Fruit fly (Drosophila melanogaster) whole organism, pupa: ENCODE measurements around the gene Appl.
A peak's percentile ranks its signal among the peaks of the same experiment; 100 is the strongest.

Experiments used
- CG10348 ChIP-seq: fragments of 200-800 bp; sonication (Bioruptor generic); IDR thresholded peaks from 2 replicates; pipeline ENCODE4 v1.3.6; 2022; ENCODE audit warnings: missing biosample characterization, missing genetic modification characterization
- CG12605 ChIP-seq: fragments of 200-800 bp; sonication (Bioruptor generic); IDR thresholded peaks from 2 replicates; pipeline ENCODE4 v1.3.6; 2022; ENCODE audit warnings: missing biosample characterization, missing genetic modification characterization
- CG13204 ChIP-seq: fragments of 200-800 bp; sonication (Bioruptor generic); optimal IDR thresholded peaks from 2 replicates; lab custom pipeline; 2018; ENCODE audit warnings: missing biosample characterization, mild to moderate bottlenecking, missing genetic modification characterization, moderate library complexity
- CG14655 ChIP-seq: fragments of 200-800 bp; sonication (Bioruptor generic); optimal IDR thresholded peaks from 3 replicates; lab custom pipeline; 2017; ENCODE audit warnings: mild to moderate bottlenecking, missing biosample characterization, missing genetic modification reagents, missing genetic modification characterization
- CG15710 ChIP-seq: fragments of 200-800 bp; sonication (Bioruptor generic); optimal IDR thresholded peaks from 2 replicates; lab custom pipeline; 2018; ENCODE audit warnings: missing biosample characterization, mild to moderate bottlenecking, missing genetic modification characterization, moderate library complexity
- CG17806 ChIP-seq: fragments of 200-800 bp; sonication (Bioruptor generic); optimal IDR thresholded peaks from 2 replicates; lab custom pipeline; 2018; ENCODE audit warnings: missing biosample characterization, mild to moderate bottlenecking, missing genetic modification characterization, moderate library complexity
- CG32121 ChIP-seq: fragments of 200-800 bp; sonication (Bioruptor generic); IDR thresholded peaks from 2 replicates; pipeline ENCODE4 v1.3.6; 2022; ENCODE audit warnings: missing biosample characterization, missing genetic modification characterization
- CG34367 ChIP-seq: fragments of 200-800 bp; sonication (Bioruptor generic); optimal IDR thresholded peaks from 2 replicates; lab custom pipeline; 2018; ENCODE audit warnings: missing biosample characterization, mild to moderate bottlenecking, missing genetic modification characterization
- CG4496 ChIP-seq: fragments of 200-800 bp; sonication (Bioruptor generic); IDR thresholded peaks from 3 replicates; pipeline ENCODE4 v1.3.6; 2022; ENCODE audit warnings: missing biosample characterization, missing genetic modification characterization
- CG8159 ChIP-seq: fragments of 200-800 bp; sonication (Bioruptor generic); optimal IDR thresholded peaks from 3 replicates; lab custom pipeline; 2018; ENCODE audit warnings: missing biosample characterization, mild to moderate bottlenecking, missing genetic modification characterization, moderate library complexity
- CG8301 ChIP-seq: fragments of 200-800 bp; sonication (Bioruptor generic); optimal IDR thresholded peaks from 2 replicates; lab custom pipeline; 2018; ENCODE audit warnings: missing biosample characterization, mild to moderate bottlenecking, missing genetic modification characterization
- CG9948 ChIP-seq: fragments of 200-800 bp; sonication (Bioruptor generic); optimal IDR thresholded peaks from 2 replicates; lab custom pipeline; 2018; ENCODE audit warnings: missing biosample characterization, mild to moderate bottlenecking, missing genetic modification characterization, moderate library complexity
- D1 ChIP-seq: fragments of 200-800 bp; sonication (Bioruptor generic); optimal IDR thresholded peaks from 2 replicates; lab custom pipeline; 2018; ENCODE audit warnings: missing biosample characterization, mild to moderate bottlenecking, missing genetic modification characterization, moderate library complexity
- EcR ChIP-seq: fragments of 200-800 bp; sonication (Bioruptor generic); optimal IDR thresholded peaks from 3 replicates; lab custom pipeline; 2019; ENCODE audit warnings: missing biosample characterization, missing genetic modification characterization, mild to moderate bottlenecking, moderate library complexity, missing genetic modification reagents
- Ets98B ChIP-seq: fragments of 200-800 bp; sonication (Bioruptor generic); IDR thresholded peaks from 2 replicates; pipeline ENCODE4 v1.3.6; 2022; ENCODE audit warnings: missing biosample characterization, missing genetic modification characterization
- Pif1A ChIP-seq: fragments of 200-800 bp; sonication (Bioruptor generic); optimal IDR thresholded peaks from 3 replicates; lab custom pipeline; 2016; ENCODE audit warnings: missing biosample characterization, missing genetic modification characterization
- Pif1B ChIP-seq: fragments of 200-800 bp; sonication (Bioruptor generic); optimal IDR thresholded peaks from 3 replicates; lab custom pipeline; 2016; ENCODE audit warnings: missing biosample characterization, missing genetic modification characterization
- Snoo ChIP-seq: fragments of 200-800 bp; sonication (Bioruptor generic); optimal IDR thresholded peaks from 3 replicates; lab custom pipeline; 2017; ENCODE audit warnings: missing biosample characterization, mild to moderate bottlenecking, missing genetic modification characterization, inconsistent platforms
- fd96Ca ChIP-seq: fragments of 200-800 bp; sonication (Bioruptor generic); IDR thresholded peaks from 3 replicates; pipeline ENCODE4 v1.3.6; 2022; ENCODE audit warnings: missing biosample characterization, missing genetic modification characterization
- gl ChIP-seq: fragments of 200-800 bp; sonication (Bioruptor generic); optimal IDR thresholded peaks from 2 replicates; lab custom pipeline; 2018; ENCODE audit warnings: missing biosample characterization, mild to moderate bottlenecking, missing genetic modification characterization
- rn ChIP-seq: fragments of 200-800 bp; sonication (Bioruptor generic); IDR thresholded peaks from 2 replicates; pipeline ENCODE4 v1.3.6; 2022; ENCODE audit warnings: missing biosample characterization, missing genetic modification characterization

Appl gene

DNA sequence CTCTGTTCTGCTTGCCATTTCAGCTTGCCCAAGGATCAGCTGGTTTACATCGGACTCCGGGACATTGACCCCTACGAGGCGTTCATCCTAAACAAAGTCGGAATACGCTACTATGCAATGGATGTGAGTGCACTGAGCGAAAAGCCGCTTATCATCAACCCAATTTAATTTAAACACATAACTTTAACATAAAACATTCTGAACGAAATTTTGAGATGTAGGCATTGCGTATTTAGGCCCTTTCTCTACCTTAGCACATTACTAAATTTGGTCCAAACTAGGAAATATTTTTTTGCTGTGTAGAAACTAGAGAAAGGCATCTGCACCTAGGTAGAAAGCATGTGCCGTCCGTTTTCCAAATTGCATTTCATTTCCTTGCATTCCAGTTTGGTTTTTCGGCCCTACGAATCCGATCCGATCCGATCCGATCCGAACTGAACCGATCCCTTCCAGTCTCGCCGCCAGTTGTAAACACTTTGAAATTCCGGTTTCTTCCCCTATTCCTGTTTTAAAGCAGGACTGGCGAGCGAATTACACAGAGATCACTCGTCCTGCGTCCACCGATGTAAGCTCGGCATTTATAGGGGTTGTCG, 3.7 kb upstream of the Appl start:
- TF ChIP-seq CG17806 (tag; lab: Kevin White, UChicago) (no peak), CG8159 (tag; lab: Kevin White, UChicago) (no peak), CG10348 (no peak), CG9948 (tag; lab: Kevin White, UChicago) (no peak), D1 (no peak), CG34367 (no peak), EcR (no peak), CG14655 (GFP tag; lab: Kevin White, UChicago) (no peak), CG4496 (GFP tag; lab: Robert Waterston, UW) (no peak), fd96Ca (no peak), Pif1B (no peak), gl (no peak), CG12605 (GFP tag; lab: Robert Waterston, UW) (no peak), CG32121 (GFP tag; lab: Robert Waterston, UW) (no peak), CG8301 (no peak), Ets98B (GFP tag; lab: Robert Waterston, UW) (no peak), Pif1A (GFP tag; lab: Kevin White, UChicago) (no peak), rn (no peak), CG15710 (no peak)

DNA sequence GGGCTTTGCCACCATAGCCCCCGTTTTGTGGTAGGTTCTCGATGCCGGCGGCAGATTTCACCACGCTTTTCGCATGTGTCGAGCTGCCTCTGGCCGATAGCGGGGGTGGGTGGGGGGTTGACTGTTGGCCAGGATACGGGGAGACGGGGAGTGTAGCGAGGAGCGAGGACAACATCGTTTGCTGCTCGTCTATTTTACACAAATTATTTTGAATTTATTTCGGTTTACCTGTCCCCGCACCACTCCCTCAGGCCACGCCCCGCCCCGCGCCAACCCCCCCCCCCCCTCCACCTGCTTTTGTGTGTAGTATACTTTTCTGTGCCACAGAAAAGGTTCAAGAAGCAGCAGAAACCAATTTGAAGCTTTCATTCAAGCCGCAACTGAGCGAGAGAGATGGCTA, 11.8 kb downstream of the Appl start:
- no peak for TF ChIP-seq gl
- no peak for TF ChIP-seq Pif1A (GFP tag; lab: Kevin White, UChicago)
- no peak for TF ChIP-seq CG8159 (tag; lab: Kevin White, UChicago)
- no peak for TF ChIP-seq CG34367
- no peak for TF ChIP-seq Snoo
- TF ChIP-seq CG12605 (GFP tag; lab: Robert Waterston, UW) = no peak
- TF ChIP-seq CG32121 (GFP tag; lab: Robert Waterston, UW) = no peak
- TF ChIP-seq rn = no peak
- TF ChIP-seq CG17806 (tag; lab: Kevin White, UChicago) = no peak
- no peak for TF ChIP-seq fd96Ca
- TF ChIP-seq CG4496 (GFP tag; lab: Robert Waterston, UW) = no peak
- no peak for TF ChIP-seq Pif1B
- TF ChIP-seq D1 = no peak
- no peak for TF ChIP-seq CG14655 (GFP tag; lab: Kevin White, UChicago)
- TF ChIP-seq CG13204 = no peak
- no peak for TF ChIP-seq EcR
- TF ChIP-seq, all 21 proteins: peak for 0

DNA sequence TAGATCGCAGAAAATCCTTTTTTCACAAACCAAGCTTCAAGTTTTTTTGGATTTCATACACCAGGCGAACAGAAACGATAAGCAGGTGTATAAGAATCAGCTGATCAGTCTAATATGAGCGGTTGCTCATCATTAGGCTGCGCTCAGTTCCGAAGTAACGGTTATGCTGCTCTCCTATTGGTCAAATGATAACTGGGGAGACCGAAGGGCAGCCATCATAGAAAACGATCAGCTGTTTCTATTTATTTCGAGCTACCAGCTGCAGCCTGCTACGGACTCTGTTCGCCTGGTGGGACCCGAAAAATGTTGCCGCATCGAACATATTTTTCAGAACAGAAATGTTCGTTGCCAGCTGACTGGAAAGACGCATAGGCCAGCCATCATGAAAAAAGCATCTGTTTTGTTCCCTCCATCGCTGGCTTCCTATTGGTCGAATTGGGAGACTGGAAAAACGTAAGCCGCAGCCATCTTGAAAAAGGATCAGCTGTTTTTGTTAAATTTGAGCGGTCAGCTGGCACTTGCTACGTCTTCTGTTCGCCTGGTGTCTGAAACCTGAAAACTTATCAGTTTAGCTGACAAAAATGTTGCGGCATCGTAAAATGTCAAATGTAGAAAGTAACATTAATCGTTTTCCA, 16.2 kb downstream of the Appl start:
- no peak for TF ChIP-seq EcR
- TF ChIP-seq CG34367 = no peak
- no peak for TF ChIP-seq CG12605 (GFP tag; lab: Robert Waterston, UW)
- TF ChIP-seq, all 21 proteins: peak for 0

DNA sequence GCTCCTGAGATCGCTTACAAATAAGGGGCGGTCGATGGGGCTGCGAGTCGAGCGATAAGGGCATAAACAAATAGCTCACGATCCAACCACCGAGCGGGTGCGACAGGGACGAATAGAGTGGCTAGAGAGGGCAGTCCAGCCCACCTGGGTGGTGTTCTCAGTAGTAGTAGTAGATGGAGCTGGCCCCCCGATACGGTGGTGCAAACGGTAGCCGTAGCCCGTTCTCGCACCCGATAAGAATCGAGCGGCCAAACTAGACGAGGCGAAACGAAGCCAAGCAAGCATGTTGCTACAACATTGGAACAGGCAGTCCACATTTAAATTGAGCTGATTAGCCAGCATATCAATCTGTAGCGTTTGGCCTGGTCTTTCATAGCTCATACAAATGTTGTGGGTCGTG, 50.3 kb downstream of the Appl start:
- TF ChIP-seq D1 (no peak), CG8159 (tag; lab: Kevin White, UChicago) (no peak), CG4496 (GFP tag; lab: Robert Waterston, UW) (no peak), CG14655 (GFP tag; lab: Kevin White, UChicago) (no peak), CG9948 (tag; lab: Kevin White, UChicago) (no peak), Ets98B (GFP tag; lab: Robert Waterston, UW) (no peak), CG15710 (no peak), rn (no peak), gl (no peak), CG8301 (no peak), CG34367 (no peak), Pif1B (no peak), Pif1A (GFP tag; lab: Kevin White, UChicago) (no peak), CG17806 (tag; lab: Kevin White, UChicago) (no peak)

DNA sequence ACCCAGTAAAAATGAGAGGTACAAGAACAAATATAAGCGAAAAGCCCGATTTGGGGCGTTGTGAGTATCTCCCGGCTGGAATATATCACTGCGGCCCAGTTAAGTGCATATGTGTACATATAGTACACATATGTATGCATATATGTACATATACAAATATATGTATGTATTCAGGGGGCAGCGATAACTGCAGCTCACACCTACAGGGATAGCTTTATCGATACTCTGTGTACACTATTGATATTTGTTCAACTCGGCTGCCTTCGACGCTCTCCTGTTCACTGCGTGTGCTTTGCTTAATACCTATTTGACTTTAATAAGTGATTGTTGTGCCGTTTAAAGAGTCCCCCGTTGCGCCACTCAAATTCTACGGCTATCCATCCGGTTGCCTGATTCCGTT, 51.5 kb downstream of the Appl start, which contains the start of gene vnd:
Gene vnd (plus strand): TSS at position 297 of the 400 bp plus-strand sequence.
- TF ChIP-seq CG14655 (GFP tag; lab: Kevin White, UChicago) = peak; percentile 24
- peak; percentile 4 for TF ChIP-seq CG34367
- no peak for TF ChIP-seq CG15710
- TF ChIP-seq Pif1B = peak; percentile 6
- TF ChIP-seq Pif1A (GFP tag; lab: Kevin White, UChicago) = peak; percentile 6

DNA sequence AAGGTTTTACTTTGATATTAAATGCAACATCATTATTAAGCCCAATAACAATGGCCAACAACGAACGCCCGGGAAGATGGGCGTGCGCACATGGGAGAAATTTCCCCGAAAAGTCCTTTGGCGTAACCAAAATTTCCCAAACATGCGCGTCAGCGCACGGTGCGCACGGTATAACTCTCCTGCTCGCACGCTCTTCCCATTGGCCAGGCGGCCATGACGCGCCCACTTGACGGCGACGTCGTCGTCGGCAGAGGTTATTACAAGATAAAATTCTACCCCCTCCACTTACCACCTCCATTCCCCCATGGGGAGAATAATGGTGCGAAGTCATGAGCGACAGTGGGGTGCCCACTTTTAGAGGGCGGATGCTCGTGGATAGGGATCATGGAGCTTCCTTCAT, 58.6 kb downstream of the Appl start:
- no peak for TF ChIP-seq CG17806 (tag; lab: Kevin White, UChicago)
- TF ChIP-seq Snoo = no peak
- no peak for TF ChIP-seq CG4496 (GFP tag; lab: Robert Waterston, UW)
- TF ChIP-seq CG13204 = no peak
- no peak for TF ChIP-seq EcR
- no peak for TF ChIP-seq CG10348
- TF ChIP-seq Ets98B (GFP tag; lab: Robert Waterston, UW) = no peak
- TF ChIP-seq CG14655 (GFP tag; lab: Kevin White, UChicago) = no peak
- no peak for TF ChIP-seq rn
- TF ChIP-seq CG8301 = no peak
- no peak for TF ChIP-seq CG32121 (GFP tag; lab: Robert Waterston, UW)

DNA sequence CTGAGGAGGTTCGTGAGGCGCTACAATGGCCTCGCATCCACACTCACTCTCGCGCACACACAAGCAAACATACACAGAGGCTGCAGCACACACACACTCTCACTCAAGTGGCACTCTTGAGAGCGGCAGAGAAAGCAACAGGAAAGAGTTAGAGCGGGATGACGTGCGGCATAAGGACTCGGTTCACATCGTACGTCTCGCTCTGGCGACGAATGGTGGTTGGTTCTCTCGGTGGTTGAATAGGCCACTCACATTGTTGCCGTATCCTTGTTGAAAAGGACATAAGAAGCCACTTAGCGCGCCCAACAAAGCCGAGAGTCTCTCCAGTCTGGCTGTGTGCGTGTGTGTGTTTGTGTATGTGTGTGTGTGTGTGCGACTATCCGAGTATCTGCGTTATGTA, 60.2 kb downstream of the Appl start:
- TF ChIP-seq CG10348 = no peak
- TF ChIP-seq, all 21 proteins: peak for 0
